Worm (Caenorhabditis elegans): ENCODE results near the gene srg-7.

DNA sequence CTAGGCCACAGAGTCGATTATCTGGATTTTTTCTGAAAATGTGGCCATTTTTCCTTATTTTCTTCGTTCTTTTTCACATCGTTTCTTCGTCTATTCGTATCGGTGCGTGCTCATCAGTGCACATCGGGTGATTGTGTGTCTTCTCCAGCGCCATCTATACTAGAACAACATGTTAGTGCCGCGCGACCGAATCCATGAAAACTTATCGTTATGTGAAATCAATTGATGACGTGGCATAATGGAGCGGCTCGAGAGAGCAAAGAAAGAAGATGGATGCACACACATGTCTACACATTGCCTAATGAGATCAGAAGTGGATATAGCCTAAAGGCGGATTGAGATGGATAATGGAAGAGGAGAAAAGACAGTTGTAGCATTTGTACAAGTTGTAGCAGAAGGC is 44.3 kb upstream of the srg-7 start:
- no peak for TF ChIP-seq tab-1 (GFP tag; IDR thresholded peaks at IDR 0.05)
- no peak for TF ChIP-seq med-1 (GFP tag; optimal IDR thresholded peaks at IDR 0.05; ENCODE audit: insufficient read depth)

Data from whole organism, midembryonic.